Worm (Caenorhabditis elegans): Measurements from ENCODE around the gene dlc-3.

DNA sequence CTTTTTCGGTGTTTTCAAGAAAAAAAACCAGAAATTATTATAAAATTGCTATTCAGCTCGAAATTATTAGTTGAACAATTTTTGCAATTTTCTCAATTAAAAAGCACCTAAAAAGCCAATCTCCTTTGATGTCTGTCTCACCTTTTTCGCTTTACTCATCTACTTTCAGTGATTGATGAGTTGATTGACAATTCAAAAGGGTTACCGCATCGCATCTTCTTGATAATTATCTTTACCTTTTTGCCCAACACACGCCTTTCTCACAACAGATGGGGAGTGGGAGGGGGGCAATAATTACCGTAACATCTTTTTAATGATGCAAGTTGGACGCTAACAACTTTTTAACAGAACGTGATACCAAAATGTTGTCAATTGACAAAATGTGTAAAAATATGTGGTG is 35.4 kb upstream of the dlc-3 start:
- no peak for TF ChIP-seq nhr-77 (tag; optimal IDR thresholded peaks at IDR 0.05)
- TF ChIP-seq lin-13 (GFP tag; optimal IDR thresholded peaks at IDR 0.05) = no peak
- no peak for TF ChIP-seq mab-5 (tag; optimal IDR thresholded peaks at IDR 0.05)
- TF ChIP-seq ceh-82 (tag; optimal IDR thresholded peaks at IDR 0.05) = no peak
- no peak for TF ChIP-seq nhr-11 (tag; optimal IDR thresholded peaks at IDR 0.05)
- TF ChIP-seq Y55F3AM.14 (GFP tag; optimal IDR thresholded peaks at IDR 0.05) = no peak
- TF ChIP-seq elt-1 (tag; optimal IDR thresholded peaks at IDR 0.05) = no peak
- no peak for TF ChIP-seq nhr-12 (tag; optimal IDR thresholded peaks at IDR 0.05)
- TF ChIP-seq ztf-11 (tag; optimal IDR thresholded peaks at IDR 0.05) = no peak
- no peak for TF ChIP-seq ztf-4 (tag; optimal IDR thresholded peaks at IDR 0.05)
- TF ChIP-seq dmd-4 (tag; optimal IDR thresholded peaks at IDR 0.05) = no peak

Measured in whole organism, L2 larva.